Worm (Caenorhabditis elegans) whole organism, mixed stage, embryonic: ENCODE results near the gene K09C6.9.
"Not testable (repeated sequence)": the region's sequence is repeated elsewhere in the genome, so short reads cannot be mapped to it uniquely, and the experiment has no call there.

Experiments
- blmp-1 ChIP-seq: fragments of 150-350 bp; optimal IDR thresholded peaks from 2 replicates; lab custom pipeline; 2014; ENCODE audit warnings: missing biosample characterization, missing genetic modification characterization
- ceh-39 ChIP-seq: fragments of 150-350 bp; optimal IDR thresholded peaks from 2 replicates; lab custom pipeline; 2014; ENCODE audit warnings: missing biosample characterization, missing genetic modification characterization
- ceh-43 ChIP-seq: fragments of 200-800 bp; sonication (Bioruptor generic); optimal IDR thresholded peaks from 2 replicates; lab custom pipeline; 2018; ENCODE audit warnings: mild to moderate bottlenecking, missing genetic modification characterization, moderate library complexity, missing compliant biosample characterization
- ceh-83 ChIP-seq: fragments of 200-800 bp; sonication (Bioruptor generic); optimal IDR thresholded peaks from 2 replicates; lab custom pipeline; 2018; ENCODE audit warnings: mild to moderate bottlenecking, missing genetic modification characterization, missing compliant biosample characterization
- ces-1 ChIP-seq: fragments of 150-350 bp; optimal IDR thresholded peaks from 2 replicates; lab custom pipeline; 2014; ENCODE audit warnings: missing biosample characterization, missing genetic modification reagents, missing genetic modification characterization
- cnd-1 ChIP-seq: fragments of 200-800 bp; sonication (Bioruptor generic); optimal IDR thresholded peaks from 2 replicates; lab custom pipeline; 2018; ENCODE audit warnings: mild to moderate bottlenecking, missing genetic modification characterization, missing compliant biosample characterization
- drap-1 ChIP-seq: fragments of 200-800 bp; sonication (Bioruptor generic); optimal IDR thresholded peaks from 3 replicates; lab custom pipeline; 2018; ENCODE audit warnings: mild to moderate bottlenecking, missing genetic modification characterization, missing compliant biosample characterization
- elt-1 ChIP-seq: sonication (generic microtip); optimal IDR thresholded peaks from 2 replicates; lab custom pipeline; 2017; ENCODE audit warnings: missing genetic modification characterization, mild to moderate bottlenecking, missing compliant biosample characterization, antibody characterized with exemption, moderate library complexity, borderline replicate concordance; ENCODE audit not compliant: insufficient read depth
- elt-3 ChIP-seq: fragments of 150-350 bp; optimal IDR thresholded peaks from 2 replicates; lab custom pipeline; 2014; ENCODE audit warnings: missing biosample characterization, missing genetic modification characterization
- flh-1 ChIP-seq: fragments of 200-800 bp; sonication (Bioruptor generic); optimal IDR thresholded peaks from 2 replicates; lab custom pipeline; 2018; ENCODE audit warnings: mild to moderate bottlenecking, missing genetic modification characterization, moderate library complexity, missing compliant biosample characterization
- ham-2 ChIP-seq: fragments of 200-800 bp; sonication (Bioruptor generic); optimal IDR thresholded peaks from 2 replicates; lab custom pipeline; 2018; ENCODE audit warnings: mild to moderate bottlenecking, missing genetic modification characterization, missing compliant biosample characterization
- hlh-1 ChIP-seq: fragments of 150-350 bp; optimal IDR thresholded peaks from 2 replicates; lab custom pipeline; 2014; ENCODE audit warnings: missing biosample characterization, missing genetic modification reagents, missing genetic modification characterization
- lsy-2 ChIP-seq: fragments of 150-350 bp; optimal IDR thresholded peaks from 2 replicates; lab custom pipeline; 2014; ENCODE audit warnings: missing biosample characterization, missing genetic modification characterization
- mab-5 ChIP-seq: fragments of 150-350 bp; optimal IDR thresholded peaks from 2 replicates; lab custom pipeline; 2014; ENCODE audit warnings: missing biosample characterization, missing genetic modification characterization
- mep-1 ChIP-seq: fragments of 150-350 bp; optimal IDR thresholded peaks from 2 replicates; lab custom pipeline; 2017; ENCODE audit warnings: missing biosample characterization, missing genetic modification reagents, missing genetic modification characterization, inconsistent platforms
- nhr-12 ChIP-seq: fragments of 150-350 bp; optimal IDR thresholded peaks from 2 replicates; lab custom pipeline; 2014; ENCODE audit warnings: missing biosample characterization, missing genetic modification characterization
- nhr-2 ChIP-seq: fragments of 150-350 bp; optimal IDR thresholded peaks from 2 replicates; lab custom pipeline; 2014; ENCODE audit warnings: missing biosample characterization, missing genetic modification characterization
- nhr-28 ChIP-seq: fragments of 150-350 bp; optimal IDR thresholded peaks from 2 replicates; lab custom pipeline; 2014; ENCODE audit warnings: missing biosample characterization, missing genetic modification characterization
- nhr-76 ChIP-seq: sonication (generic microtip); optimal IDR thresholded peaks from 2 replicates; lab custom pipeline; 2017; ENCODE audit warnings: missing biosample characterization, missing genetic modification characterization
- pha-4 ChIP-seq: fragments of 150-350 bp; optimal IDR thresholded peaks from 2 replicates; lab custom pipeline; 2018; ENCODE audit warnings: missing biosample characterization, missing genetic modification reagents, missing genetic modification characterization
- sem-2 ChIP-seq: fragments of 200-800 bp; sonication (Bioruptor generic); optimal IDR thresholded peaks from 2 replicates; lab custom pipeline; 2018; ENCODE audit warnings: mild to moderate bottlenecking, missing genetic modification characterization, missing compliant biosample characterization
- sptf-1 ChIP-seq: sonication (generic microtip); optimal IDR thresholded peaks from 2 replicates; lab custom pipeline; 2017; ENCODE audit warnings: mild to moderate bottlenecking, missing genetic modification characterization, moderate library complexity, missing compliant biosample characterization
- tbx-8 ChIP-seq: fragments of 200-800 bp; sonication (Bioruptor generic); optimal IDR thresholded peaks from 2 replicates; lab custom pipeline; 2018; ENCODE audit warnings: mild to moderate bottlenecking, missing genetic modification characterization, moderate library complexity, missing compliant biosample characterization
- unc-120 ChIP-seq: sonication (generic microtip); optimal IDR thresholded peaks from 2 replicates; lab custom pipeline; 2017; ENCODE audit warnings: missing genetic modification characterization, missing compliant biosample characterization; ENCODE audit not compliant: poor library complexity, severe bottlenecking
- unc-39 ChIP-seq: fragments of 150-350 bp; optimal IDR thresholded peaks from 2 replicates; lab custom pipeline; 2014; ENCODE audit warnings: missing biosample characterization, missing genetic modification characterization
- unc-62 ChIP-seq: fragments of 150-350 bp; optimal IDR thresholded peaks from 2 replicates; lab custom pipeline; 2014; ENCODE audit warnings: missing biosample characterization, missing genetic modification reagents, missing genetic modification characterization
- zip-8 ChIP-seq: fragments of 150-350 bp; optimal IDR thresholded peaks from 2 replicates; lab custom pipeline; 2014; ENCODE audit warnings: missing biosample characterization, missing genetic modification characterization
- ztf-11 ChIP-seq: fragments of 150-350 bp; optimal IDR thresholded peaks from 2 replicates; lab custom pipeline; 2014; ENCODE audit warnings: missing biosample characterization, missing genetic modification characterization

The K09C6.9 gene

ce11 chrV:843118-843517 lies 11.7 kb downstream of the K09C6.9 start, which contains the start of gene K09C6.8:
Gene K09C6.8 (minus strand): TSS chrV:843218.
- not testable (repeated sequence) for TF ChIP-seq ceh-83, unc-62, ham-2 (GFP tag; lab: Kevin White, UChicago)

- TF ChIP-seq ceh-39 (tag; lab: Kevin White, UChicago) (no peak), unc-39 (tag; lab: Kevin White, UChicago) (no peak), mab-5 (no peak), elt-3 (no peak), cnd-1 (tag; lab: Kevin White, UChicago) (no peak), pha-4 (no peak), zip-8 (tag; lab: Kevin White, UChicago) (no peak), elt-1 (tag; lab: Kevin White, UChicago) (no peak), lsy-2 (tag; lab: Kevin White, UChicago) (no peak), unc-62 (GFP tag; lab: Kevin White, UChicago) (no peak), unc-120 (tag; lab: Kevin White, UChicago) (no peak), ceh-43 (GFP tag; lab: Kevin White, UChicago) (no peak), ztf-11 (tag; lab: Kevin White, UChicago) (no peak), hlh-1 (no peak), blmp-1 (tag; lab: Kevin White, UChicago) (no peak), mep-1 (no peak), nhr-28 (tag; lab: Kevin White, UChicago) (no peak), nhr-12 (no peak)
Measured at ce11 chrV:842611-843010, 12.3 kb downstream of the K09C6.9 start.

- TF ChIP-seq sptf-1 (tag; lab: Kevin White, UChicago); unc-62 (GFP tag; lab: Kevin White, UChicago); ham-2 (GFP tag; lab: Kevin White, UChicago): not testable (repeated sequence)
Measured at ce11 chrV:838984-839471, 15.8 kb downstream of the K09C6.9 start, which contains the start of the genes K09C6.7 and K09C6.10. Gene K09C6.7 (minus strand): TSS chrV:839084. Gene K09C6.10 (plus strand): TSS chrV:839421.

- no peak for TF ChIP-seq ztf-11 (tag; lab: Kevin White, UChicago)
- no peak for TF ChIP-seq sem-2
- no peak for TF ChIP-seq elt-1 (tag; lab: Kevin White, UChicago)
- TF ChIP-seq drap-1 (GFP tag; lab: Kevin White, UChicago), result no peak
Measured at ce11 chrV:833368-833767, 21.5 kb downstream of the K09C6.9 start, which contains the start of gene F41H8.1. Gene F41H8.1 (plus strand): TSS chrV:833668.

DNA sequence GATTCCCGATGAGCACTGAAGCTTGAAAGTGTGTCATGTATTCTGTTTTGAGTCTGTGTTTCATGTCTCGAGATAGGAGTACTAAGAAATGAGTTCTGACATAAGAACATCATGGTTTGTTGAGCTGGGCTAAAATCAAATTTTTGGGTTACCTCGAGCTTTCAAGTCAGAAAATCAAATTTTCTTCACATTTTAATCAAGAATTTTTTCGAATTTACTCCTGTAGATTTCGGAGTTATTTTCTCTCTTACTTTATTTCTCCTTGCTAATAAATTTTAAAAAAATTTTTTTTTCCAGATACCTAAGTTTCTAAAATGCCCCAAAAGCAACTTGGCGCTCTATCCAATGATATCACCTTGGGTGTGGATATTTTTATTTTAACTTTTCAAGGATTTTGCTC lies 28.8 kb downstream of the K09C6.9 start, which contains the start of gene F41H8.2:
Gene F41H8.2 (plus strand): TSS at position 301 of the 400 bp plus-strand sequence.
- TF ChIP-seq unc-120 (tag; lab: Kevin White, UChicago) (no peak), ham-2 (GFP tag; lab: Kevin White, UChicago) (no peak), sptf-1 (tag; lab: Kevin White, UChicago) (no peak), nhr-76 (no peak), drap-1 (GFP tag; lab: Kevin White, UChicago) (no peak), nhr-2 (tag; lab: Kevin White, UChicago) (no peak), unc-62 (GFP tag; lab: Kevin White, UChicago) (no peak), flh-1 (GFP tag; lab: Kevin White, UChicago) (no peak), ces-1 (GFP tag; lab: Kevin White, UChicago) (no peak), elt-3 (no peak), ceh-43 (GFP tag; lab: Kevin White, UChicago) (no peak), nhr-12 (no peak), hlh-1 (no peak), ztf-11 (tag; lab: Kevin White, UChicago) (no peak)
- TF ChIP-seq, all 35 proteins: peak for 0

- not testable (repeated sequence) for TF ChIP-seq tbx-8; blmp-1 (tag; lab: Kevin White, UChicago); ceh-83 (GFP tag; lab: Kevin White, UChicago)
Measured at ce11 chrV:822922-823321, 31.9 kb downstream of the K09C6.9 start, which contains the start of gene srx-31. Gene srx-31 (minus strand): TSS chrV:823022.
